Worm (Caenorhabditis elegans): ENCODE measurements around the gene ZK632.4.

ZK632.4 gene

ce11 chrIII:9775916-9776315, 31.3 kb downstream of the ZK632.4 start (continued):
- no peak for TF ChIP-seq F10E7.11 (tag; optimal IDR thresholded peaks at IDR 0.05)
- TF ChIP-seq F23B12.7 (tag; optimal IDR thresholded peaks at IDR 0.05; ENCODE audit: insufficient read depth) = no peak
- TF ChIP-seq lir-1 (GFP tag; conservative IDR thresholded peaks at IDR 0.05) = 0 out of 2 replicates have a peak, but pooled peaks have one; percentile 16

ce11 chrIII:9772394-9772793, 34.9 kb downstream of the ZK632.4 start:
- no peak for TF ChIP-seq hmg-1.2 (GFP tag; IDR thresholded peaks at IDR 0.05)
- 0 out of 2 replicates have a peak, but pooled peaks have one; percentile 26 for TF ChIP-seq zfh-2 (GFP tag; conservative IDR thresholded peaks at IDR 0.05)

DNA sequence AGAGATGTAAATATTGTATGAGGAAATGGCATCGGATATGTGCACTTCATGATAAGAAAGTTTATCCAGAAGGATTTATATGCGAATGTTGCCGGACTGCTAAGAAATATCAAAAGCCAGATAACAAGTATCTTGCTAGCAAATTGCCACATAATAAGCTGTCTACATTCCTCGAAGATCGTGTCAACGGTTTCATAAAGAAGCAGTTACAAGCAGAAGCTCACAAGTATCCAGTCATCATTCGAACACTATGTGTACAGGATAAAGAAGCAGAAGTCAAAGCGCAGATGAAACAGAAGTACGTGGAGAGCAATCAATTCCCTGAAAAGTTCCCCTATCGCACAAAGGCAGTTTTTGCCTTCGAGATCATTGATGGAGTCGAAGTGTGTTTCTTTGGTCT, 36.7 kb downstream of the ZK632.4 start:
- TF ChIP-seq hsf-1 (GFP tag; IDR thresholded peaks at IDR 0.05) (0 out of 2 replicates have a peak, but pooled peaks have one; percentile 18), F39B2.1 (GFP tag; IDR thresholded peaks at IDR 0.05) (no peak)

DNA sequence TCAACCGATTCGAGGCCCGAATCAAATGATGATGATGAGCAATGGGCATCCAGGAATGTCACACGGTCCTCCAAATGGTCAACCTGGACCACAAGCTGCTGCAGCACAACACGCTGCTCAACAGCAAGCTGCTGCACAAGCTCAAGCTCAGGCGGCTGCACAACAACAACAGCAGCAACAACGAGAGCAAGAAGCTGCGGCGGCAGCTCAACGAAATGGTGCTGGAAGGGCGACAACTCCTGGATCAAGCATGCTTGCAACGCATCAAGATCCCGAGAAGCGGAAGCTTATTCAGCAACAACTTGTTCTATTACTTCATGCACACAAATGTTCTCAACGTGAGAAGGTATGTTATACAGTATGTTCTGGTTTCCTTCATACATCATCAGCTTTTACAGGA, 39.2 kb downstream of the ZK632.4 start:
- TF ChIP-seq ceh-58 (GFP tag; IDR thresholded peaks at IDR 0.05) = no peak
- peak; percentile 7 for TF ChIP-seq zim-3 (tag; optimal IDR thresholded peaks at IDR 0.05)
- TF ChIP-seq nfyb-1 (GFP tag; IDR thresholded peaks at IDR 0.05) = peak; percentile 40; the same call in 1 of the 2 replicates
- TF ChIP-seq hlh-26 (GFP tag; conservative IDR thresholded peaks at IDR 0.05) = no peak
- TF ChIP-seq fkh-3 (tag; optimal IDR thresholded peaks at IDR 0.05) = no peak
- peak; percentile 54; the same call in 1 of the 2 replicates for TF ChIP-seq zfh-2 (GFP tag; conservative IDR thresholded peaks at IDR 0.05)
- 0 out of 2 replicates have a peak, but pooled peaks have one; percentile 30 for TF ChIP-seq egrh-3 (GFP tag; IDR thresholded peaks at IDR 0.05)

DNA sequence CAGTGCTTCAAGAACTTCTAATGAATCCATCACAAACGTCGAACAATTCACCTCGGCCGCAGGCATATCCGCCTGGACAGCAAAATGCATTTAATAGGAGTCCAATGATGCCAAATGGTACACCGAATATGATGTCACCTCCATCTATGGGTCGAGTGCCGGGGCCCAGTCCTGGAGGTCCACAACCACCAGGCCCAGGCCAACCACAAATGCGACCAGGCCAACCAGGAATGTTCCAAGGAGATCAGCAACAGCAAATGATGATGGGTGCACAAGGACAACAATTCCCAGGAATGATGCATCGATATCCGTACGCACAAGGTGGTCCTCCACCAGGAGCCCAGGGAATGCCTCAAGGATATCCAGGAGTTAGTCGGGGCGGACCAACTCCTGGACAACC, 40.2 kb downstream of the ZK632.4 start:
- TF ChIP-seq K11D2.4 (GFP tag; IDR thresholded peaks at IDR 0.05) (0 out of 2 replicates have a peak, but pooled peaks have one; percentile 30), C17E4.6 (GFP tag; IDR thresholded peaks at IDR 0.05) (no peak), zfh-2 (GFP tag; conservative IDR thresholded peaks at IDR 0.05) (peak; percentile 35; the same call in 1 of the 2 replicates)

DNA sequence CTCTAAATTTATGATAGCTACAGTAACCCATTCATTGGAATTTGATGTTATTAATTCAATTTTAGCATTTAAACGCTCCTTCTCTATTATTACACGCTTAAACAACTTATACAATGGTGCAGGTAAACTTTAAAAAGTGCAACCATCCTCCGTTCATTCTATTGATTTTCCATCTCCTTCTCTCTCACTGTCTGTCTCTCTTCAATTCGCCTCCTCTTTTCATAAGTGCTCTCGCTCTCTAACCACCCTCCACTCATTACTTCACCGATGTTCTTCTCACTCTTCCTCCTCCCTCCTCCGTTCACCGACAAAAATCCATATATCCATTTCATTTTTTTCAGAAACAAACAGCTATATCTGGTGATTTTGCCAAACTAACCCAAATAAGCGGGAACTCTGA, 41.1 kb downstream of the ZK632.4 start, which contains the start of gene cbp-1:
Gene cbp-1 (plus strand): TSS at position 335 of the 400 bp plus-strand sequence.
- no peak for TF ChIP-seq ztf-26 (tag; optimal IDR thresholded peaks at IDR 0.05)
- TF ChIP-seq ekl-4 (GFP tag; IDR thresholded peaks at IDR 0.05) = no peak
- no peak for TF ChIP-seq ztf-3 (GFP tag; optimal IDR thresholded peaks at IDR 0.05)
- 0 out of 2 replicates have a peak, but pooled peaks have one; percentile 5 for TF ChIP-seq mcd-1 (GFP tag; IDR thresholded peaks at IDR 0.05)
- TF ChIP-seq repo-1 (tag; optimal IDR thresholded peaks at IDR 0.05) = no peak
- TF ChIP-seq T26A5.8 (tag; optimal IDR thresholded peaks at IDR 0.05) = no peak
- TF ChIP-seq cebp-1 (GFP tag; IDR thresholded peaks at IDR 0.05) = no peak
- TF ChIP-seq cebp-1 (tag; optimal IDR thresholded peaks at IDR 0.05) = no peak
- TF ChIP-seq nhr-80 (tag; optimal IDR thresholded peaks at IDR 0.05) = no peak
- peak; percentile 90 for TF ChIP-seq hmg-1.2 (GFP tag; IDR thresholded peaks at IDR 0.05)
- TF ChIP-seq snpc-1.3 (tag; optimal IDR thresholded peaks at IDR 0.05; ENCODE audit: insufficient read depth) = no peak
- 0 out of 2 replicates have a peak, but pooled peaks have one; percentile 11 for TF ChIP-seq pbrm-1 (GFP tag; IDR thresholded peaks at IDR 0.05)
- 0 out of 2 replicates have a peak, but pooled peaks have one; percentile 58 for TF ChIP-seq madf-3 (GFP tag; IDR thresholded peaks at IDR 0.05)
- no peak for TF ChIP-seq F37B4.10 (GFP tag; IDR thresholded peaks at IDR 0.05)

- no peak for TF ChIP-seq lsy-27 (tag; optimal IDR thresholded peaks at IDR 0.05; ENCODE audit: borderline replicate concordance, insufficient read depth)
- peak; percentile 95 for TF ChIP-seq lin-54 (GFP tag; optimal IDR thresholded peaks at IDR 0.05)
- peak; percentile 84 for TF ChIP-seq ceh-100 (GFP tag; IDR thresholded peaks at IDR 0.05)
- TF ChIP-seq dpff-1 (tag; optimal IDR thresholded peaks at IDR 0.05) = peak; percentile 88
- peak; percentile 98 for TF ChIP-seq ets-4 (GFP tag; optimal IDR thresholded peaks at IDR 0.05)
- TF ChIP-seq hmg-1.2 (GFP tag; IDR thresholded peaks at IDR 0.05) = peak; percentile 95
- peak; percentile 77; the same call in 1 of the 2 replicates for TF ChIP-seq ztf-6 (GFP tag; IDR thresholded peaks at IDR 0.05)
- TF ChIP-seq mel-28 (tag; optimal IDR thresholded peaks at IDR 0.05; ENCODE audit: borderline replicate concordance) = peak; percentile 56
- peak; percentile 82 for TF ChIP-seq ztf-18 (tag; optimal IDR thresholded peaks at IDR 0.05)
- TF ChIP-seq mes-4 (tag; optimal IDR thresholded peaks at IDR 0.05) = no peak
- TF ChIP-seq ztf-28 (GFP tag; IDR thresholded peaks at IDR 0.05) = peak; percentile 84; the same call in 1 of the 2 replicates
These were observed 41.8 kb downstream of the ZK632.4 start for ce11 chrIII:9765465-9765900.

Measured in whole organism, young adult.